Worm (Caenorhabditis elegans) whole organism, midembryonic: ENCODE results near the gene str-129.

Source experiments
- T22C8.4 ChIP-seq: fragments of 200-800 bp; sonication (Bioruptor generic); IDR thresholded peaks from 2 replicates; pipeline ENCODE4 v1.3.6; 2022; ENCODE audit warnings: missing genetic modification characterization, missing compliant biosample characterization
- cog-1 ChIP-seq: sonication (generic microtip); optimal IDR thresholded peaks from 2 replicates; lab custom pipeline; 2016; ENCODE audit warnings: missing genetic modification characterization, missing compliant biosample characterization
- klf-2 ChIP-seq: fragments of 200-800 bp; sonication (Bioruptor generic); conservative IDR thresholded peaks from 2 replicates; pipeline ENCODE4 v1.3.6; 2022; ENCODE audit warnings: missing genetic modification reagents, missing genetic modification characterization, missing compliant biosample characterization
- med-1 ChIP-seq: sonication (generic microtip); optimal IDR thresholded peaks from 2 replicates; lab custom pipeline; 2017; ENCODE audit warnings: missing genetic modification characterization, mild to moderate bottlenecking, missing compliant biosample characterization, antibody characterized with exemption, missing genetic modification reagents; ENCODE audit not compliant: insufficient read depth
- ref-1 ChIP-seq: fragments of 200-800 bp; sonication (Bioruptor generic); conservative IDR thresholded peaks from 2 replicates; pipeline ENCODE4 v1.3.6; 2022; ENCODE audit warnings: missing genetic modification reagents, missing genetic modification characterization, missing compliant biosample characterization
- tab-1 ChIP-seq: fragments of 200-800 bp; sonication (Bioruptor generic); IDR thresholded peaks from 2 replicates; pipeline ENCODE4 v1.3.6; 2022; ENCODE audit warnings: missing genetic modification characterization, missing compliant biosample characterization
- ztf-23 ChIP-seq: fragments of 200-800 bp; sonication (Bioruptor generic); IDR thresholded peaks from 2 replicates; pipeline ENCODE4 v1.3.6; 2022; ENCODE audit warnings: missing genetic modification reagents, missing genetic modification characterization, missing compliant biosample characterization
- ztf-29 ChIP-seq: fragments of 200-800 bp; sonication (Bioruptor generic); IDR thresholded peaks from 2 replicates; pipeline ENCODE4 v1.3.6; 2022; ENCODE audit warnings: missing genetic modification reagents, missing genetic modification characterization, missing compliant biosample characterization

DNA sequence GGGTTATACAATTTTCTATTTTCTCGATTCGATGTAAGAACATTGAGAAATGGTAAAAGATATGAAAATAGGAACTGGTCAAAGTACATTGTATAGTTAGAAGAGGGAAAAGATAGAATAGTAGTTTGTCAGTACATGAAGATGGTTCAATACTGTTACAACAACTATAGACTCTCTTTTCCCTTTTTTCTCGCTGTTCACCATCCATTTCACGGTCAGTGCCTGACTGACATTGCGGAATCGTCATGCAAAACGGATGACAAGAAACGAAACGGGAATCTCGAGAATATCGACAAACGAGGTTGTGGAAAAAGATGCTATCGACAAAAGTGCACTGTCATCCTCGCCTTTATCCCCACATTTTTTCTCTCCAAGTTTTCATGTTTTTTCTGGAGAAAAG, 48.6 kb downstream of the str-129 start:
- TF ChIP-seq T22C8.4 (GFP tag; lab: Robert Waterston, UW) (no peak), ztf-29 (no peak), ztf-23 (GFP tag; lab: Robert Waterston, UW) (no peak), klf-2 (no peak), med-1 (no peak), tab-1 (GFP tag; lab: Robert Waterston, UW) (no peak), ref-1 (GFP tag; lab: Robert Waterston, UW) (no peak), cog-1 (tag; lab: Kevin White, UChicago) (no peak)
